Worm (Caenorhabditis elegans) whole organism, early embryonic: ENCODE results near the gene F35F10.13.
"Not testable (repeated sequence)": the region's sequence is repeated elsewhere in the genome, so short reads cannot be mapped to it uniquely, and the experiment has no call there.

Source experiments
- F13C5.2 ChIP-seq: sonication (generic microtip); optimal IDR thresholded peaks from 2 replicates; lab custom pipeline; 2017; ENCODE audit warnings: mild to moderate bottlenecking, missing genetic modification characterization, inconsistent platforms, missing compliant biosample characterization
- aly-1 ChIP-seq: sonication (generic microtip); optimal IDR thresholded peaks from 2 replicates; lab custom pipeline; 2016; ENCODE audit warnings: missing genetic modification characterization, missing compliant biosample characterization
- ama-1 ChIP-seq: fragments of 150-350 bp; optimal IDR thresholded peaks from 2 replicates; lab custom pipeline; 2014
- ceh-36 ChIP-seq: sonication (generic microtip); optimal IDR thresholded peaks from 2 replicates; lab custom pipeline; 2016; ENCODE audit warnings: missing genetic modification characterization, inconsistent platforms, missing compliant biosample characterization
- hnd-1 ChIP-seq: sonication (generic microtip); optimal IDR thresholded peaks from 2 replicates; lab custom pipeline; 2016; ENCODE audit warnings: missing genetic modification characterization, missing compliant biosample characterization
- pes-1 ChIP-seq: fragments of 200-800 bp; sonication (Bioruptor generic); IDR thresholded peaks from 2 replicates; pipeline ENCODE4 v1.3.6; 2022; ENCODE audit warnings: missing genetic modification reagents, missing genetic modification characterization, missing compliant biosample characterization
- scrt-1 ChIP-seq: fragments of 200-800 bp; sonication (Bioruptor generic); IDR thresholded peaks from 2 replicates; pipeline ENCODE4 v1.3.6; 2022; ENCODE audit warnings: missing genetic modification characterization, missing compliant biosample characterization

DNA sequence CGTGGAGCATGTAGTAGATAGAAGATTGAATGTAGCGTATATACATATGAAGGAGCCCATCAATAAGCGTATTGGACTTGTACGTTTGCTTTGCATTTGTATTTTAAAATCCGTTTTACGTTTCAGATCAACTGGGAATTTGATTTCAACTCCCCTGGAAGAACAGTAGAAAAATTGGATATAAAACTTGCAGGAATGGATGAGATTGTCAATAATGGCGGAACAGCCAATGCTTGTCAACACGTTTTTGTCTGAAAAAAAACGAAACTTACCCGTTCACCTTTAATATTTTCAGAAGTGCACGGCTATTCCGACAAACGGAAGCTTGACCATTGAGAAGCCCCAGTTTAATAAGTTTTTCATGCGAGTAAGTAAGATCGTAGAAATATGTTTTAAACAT is 48.9 kb upstream of the F35F10.13 start, which contains the start of gene C04E12.2:
- not testable (repeated sequence) for TF ChIP-seq ceh-36 (tag; lab: Kevin White, UChicago); ama-1 (lab: Kevin White, UChicago); F13C5.2 (tag; lab: Kevin White, UChicago); scrt-1 (GFP tag; lab: Robert Waterston, UW); hnd-1 (tag; lab: Kevin White, UChicago); pes-1 (GFP tag; lab: Robert Waterston, UW); aly-1 (tag; lab: Kevin White, UChicago)
